Fruit fly (Drosophila melanogaster) whole organism, prepupa: ENCODE results near the gene CG14990.

ENCODE experiments used
- Blimp-1 ChIP-seq: fragments of 200-800 bp; sonication (Bioruptor generic); optimal IDR thresholded peaks from 3 replicates; lab custom pipeline; 2017; ENCODE audit warnings: missing biosample characterization, missing genetic modification characterization, mild to moderate bottlenecking, moderate library complexity, missing genetic modification reagents
- CG11294 ChIP-seq: fragments of 200-800 bp; sonication (Bioruptor generic); IDR thresholded peaks from 2 replicates; pipeline ENCODE4 v1.3.6; 2022; ENCODE audit warnings: missing biosample characterization, missing genetic modification characterization
- CG11902 ChIP-seq: fragments of 200-800 bp; sonication (Bioruptor generic); optimal IDR thresholded peaks from 3 replicates; lab custom pipeline; 2016; ENCODE audit warnings: missing biosample characterization, missing genetic modification characterization
- CG15336 ChIP-seq: fragments of 200-800 bp; sonication (Bioruptor generic); IDR thresholded peaks from 2 replicates; pipeline ENCODE4 v1.3.6; 2022; ENCODE audit warnings: missing biosample characterization, missing genetic modification characterization
- CG16779 ChIP-seq: fragments of 200-800 bp; sonication (Bioruptor generic); optimal IDR thresholded peaks from 3 replicates; lab custom pipeline; 2017; ENCODE audit warnings: missing biosample characterization, mild to moderate bottlenecking, missing genetic modification characterization
- CG31627 ChIP-seq: fragments of 200-800 bp; sonication (Bioruptor generic); optimal IDR thresholded peaks from 3 replicates; lab custom pipeline; 2016; ENCODE audit warnings: missing biosample characterization, missing genetic modification characterization
- CG32006 ChIP-seq: fragments of 200-800 bp; sonication (Bioruptor generic); optimal IDR thresholded peaks from 3 replicates; lab custom pipeline; 2017; ENCODE audit warnings: missing biosample characterization, mild to moderate bottlenecking, missing genetic modification characterization
- CG34406 ChIP-seq: fragments of 200-800 bp; sonication (Bioruptor generic); optimal IDR thresholded peaks from 3 replicates; lab custom pipeline; 2016; ENCODE audit warnings: missing biosample characterization, missing genetic modification characterization
- CG3919 ChIP-seq: fragments of 200-800 bp; sonication (Bioruptor generic); optimal IDR thresholded peaks from 3 replicates; lab custom pipeline; 2016; ENCODE audit warnings: missing biosample characterization, missing genetic modification characterization
- CG4318 ChIP-seq: fragments of 200-800 bp; sonication (Bioruptor generic); optimal IDR thresholded peaks from 3 replicates; lab custom pipeline; 2017; ENCODE audit warnings: missing biosample characterization, mild to moderate bottlenecking, missing genetic modification characterization
- CG6163 ChIP-seq: fragments of 200-800 bp; sonication (Bioruptor generic); IDR thresholded peaks from 3 replicates; pipeline ENCODE4 v1.3.6; 2022; ENCODE audit warnings: missing biosample characterization, missing genetic modification characterization
- CG6276 ChIP-seq: fragments of 200-800 bp; sonication (Bioruptor generic); optimal IDR thresholded peaks from 2 replicates; lab custom pipeline; 2017; ENCODE audit warnings: missing biosample characterization, mild to moderate bottlenecking, missing genetic modification characterization
- CG6792 ChIP-seq: fragments of 200-800 bp; sonication (Bioruptor generic); optimal IDR thresholded peaks from 3 replicates; lab custom pipeline; 2016; ENCODE audit warnings: missing biosample characterization, missing genetic modification characterization
- CG6854 ChIP-seq: fragments of 200-800 bp; sonication (Bioruptor generic); optimal IDR thresholded peaks from 2 replicates; lab custom pipeline; 2017; ENCODE audit warnings: missing biosample characterization, mild to moderate bottlenecking, missing genetic modification characterization
- CG7368 ChIP-seq: fragments of 200-800 bp; sonication (Bioruptor generic); optimal IDR thresholded peaks from 3 replicates; lab custom pipeline; 2016; ENCODE audit warnings: missing biosample characterization, missing genetic modification characterization
- CG8119 ChIP-seq: fragments of 200-800 bp; sonication (Bioruptor generic); IDR thresholded peaks from 3 replicates; pipeline ENCODE4 v1.3.6; 2022; ENCODE audit warnings: missing biosample characterization, missing genetic modification characterization
- CG8319 ChIP-seq: fragments of 200-800 bp; sonication (Bioruptor generic); optimal IDR thresholded peaks from 3 replicates; lab custom pipeline; 2016; ENCODE audit warnings: missing biosample characterization, missing genetic modification characterization
- CG8632 ChIP-seq: fragments of 200-800 bp; sonication (Bioruptor generic); optimal IDR thresholded peaks from 3 replicates; lab custom pipeline; 2016; ENCODE audit warnings: missing biosample characterization, missing genetic modification characterization
- CG9139 ChIP-seq: fragments of 200-800 bp; sonication (Bioruptor generic); optimal IDR thresholded peaks from 3 replicates; lab custom pipeline; 2017; ENCODE audit warnings: missing biosample characterization, mild to moderate bottlenecking, missing genetic modification characterization
- Eip75B ChIP-seq: fragments of 200-800 bp; sonication (Bioruptor generic); optimal IDR thresholded peaks from 3 replicates; lab custom pipeline; 2016; ENCODE audit warnings: missing biosample characterization, missing genetic modification characterization
- Eip78C ChIP-seq: fragments of 200-800 bp; sonication (Bioruptor generic); peaks from one replicate; lab custom pipeline; 2016; ENCODE audit warnings: missing biosample characterization, missing genetic modification characterization
- Eip93F ChIP-seq: fragments of 200-800 bp; sonication (Bioruptor generic); optimal IDR thresholded peaks from 2 replicates; lab custom pipeline; 2016; ENCODE audit warnings: missing biosample characterization, mild to moderate bottlenecking, missing genetic modification characterization
- Ets21C ChIP-seq: fragments of 200-800 bp; sonication (Bioruptor generic); optimal IDR thresholded peaks from 3 replicates; lab custom pipeline; 2016; ENCODE audit warnings: missing biosample characterization, missing genetic modification characterization
- Gug ChIP-seq: fragments of 200-800 bp; sonication (Bioruptor generic); IDR thresholded peaks from 2 replicates; pipeline ENCODE4 v1.3.6; 2022; ENCODE audit warnings: missing biosample characterization, missing genetic modification characterization
- Hr38 ChIP-seq: sonication (Bioruptor generic); optimal IDR thresholded peaks from 2 replicates; lab custom pipeline; 2016; ENCODE audit warnings: missing biosample characterization, missing genetic modification characterization
- Hr39 ChIP-seq: fragments of 200-800 bp; sonication (Bioruptor generic); optimal IDR thresholded peaks from 2 replicates; lab custom pipeline; 2016; ENCODE audit warnings: missing biosample characterization, missing genetic modification characterization
- Hr4 ChIP-seq: fragments of 200-800 bp; sonication (Bioruptor generic); optimal IDR thresholded peaks from 3 replicates; lab custom pipeline; 2016; ENCODE audit warnings: missing biosample characterization, missing genetic modification characterization
- Lpt ChIP-seq: fragments of 200-800 bp; sonication (Bioruptor generic); optimal IDR thresholded peaks from 3 replicates; lab custom pipeline; 2016; ENCODE audit warnings: missing biosample characterization, missing genetic modification characterization
- OdsH ChIP-seq: fragments of 200-800 bp; sonication (Bioruptor generic); optimal IDR thresholded peaks from 3 replicates; lab custom pipeline; 2016; ENCODE audit warnings: missing biosample characterization, missing genetic modification characterization
- Sox15 ChIP-seq: fragments of 200-800 bp; sonication (Bioruptor generic); optimal IDR thresholded peaks from 3 replicates; lab custom pipeline; 2016; ENCODE audit warnings: missing biosample characterization, missing genetic modification characterization
- achi ChIP-seq: fragments of 200-800 bp; sonication (Bioruptor generic); optimal IDR thresholded peaks from 3 replicates; lab custom pipeline; 2016; ENCODE audit warnings: missing biosample characterization, missing genetic modification characterization
- cyc ChIP-seq: fragments of 200-800 bp; sonication (Bioruptor generic); optimal IDR thresholded peaks from 3 replicates; lab custom pipeline; 2016; ENCODE audit warnings: missing biosample characterization, missing genetic modification characterization
- dac ChIP-seq: fragments of 200-800 bp; sonication (Bioruptor generic); optimal IDR thresholded peaks from 2 replicates; lab custom pipeline; 2017; ENCODE audit warnings: missing biosample characterization, mild to moderate bottlenecking, missing genetic modification characterization
- eg ChIP-seq: fragments of 200-800 bp; sonication (Bioruptor generic); IDR thresholded peaks from 3 replicates; pipeline ENCODE4 v1.3.6; 2022; ENCODE audit warnings: missing biosample characterization, missing genetic modification characterization
- esn ChIP-seq: fragments of 200-800 bp; sonication (Bioruptor generic); optimal IDR thresholded peaks from 2 replicates; lab custom pipeline; 2016; ENCODE audit warnings: missing biosample characterization, mild to moderate bottlenecking, missing genetic modification characterization, moderate library complexity
- fd59A ChIP-seq: fragments of 200-800 bp; sonication (Bioruptor generic); optimal IDR thresholded peaks from 2 replicates; lab custom pipeline; 2017; ENCODE audit warnings: missing biosample characterization, mild to moderate bottlenecking, missing genetic modification characterization, missing genetic modification reagents
- fd85E ChIP-seq: fragments of 200-800 bp; sonication (Bioruptor generic); optimal IDR thresholded peaks from 3 replicates; lab custom pipeline; 2016; ENCODE audit warnings: missing biosample characterization, missing genetic modification characterization
- net ChIP-seq: fragments of 200-800 bp; sonication (Bioruptor generic); optimal IDR thresholded peaks from 3 replicates; lab custom pipeline; 2016; ENCODE audit warnings: missing biosample characterization, missing genetic modification characterization
- salr ChIP-seq, 2 experiments: fragments of 200-800 bp; sonication (Bioruptor generic); optimal IDR thresholded peaks; 3 replicates each; lab custom pipeline; 2016 to 2018; ENCODE audit warnings: missing biosample characterization in 2 of 2, missing genetic modification characterization in 2 of 2, mild to moderate bottlenecking in 1 of 2
- spab ChIP-seq: fragments of 200-800 bp; sonication (Bioruptor generic); optimal IDR thresholded peaks from 2 replicates; lab custom pipeline; 2017; ENCODE audit warnings: missing biosample characterization, mild to moderate bottlenecking, missing genetic modification characterization, missing genetic modification reagents
- ss ChIP-seq, 2 experiments: fragments of 200-800 bp; sonication (Bioruptor generic); optimal IDR thresholded peaks; 2 replicates in 1 of 2; 3 replicates in 1 of 2; lab custom pipeline; 2017 to 2018; ENCODE audit warnings: mild to moderate bottlenecking in 2 of 2, missing biosample characterization in 2 of 2, missing genetic modification characterization in 2 of 2, moderate library complexity in 1 of 2
- svp ChIP-seq: fragments of 200-800 bp; sonication (Bioruptor generic); peaks from one replicate; lab custom pipeline; 2016; ENCODE audit warnings: missing biosample characterization, missing genetic modification characterization
- topi ChIP-seq: fragments of 200-800 bp; sonication (Bioruptor generic); optimal IDR thresholded peaks from 3 replicates; lab custom pipeline; 2016; ENCODE audit warnings: missing biosample characterization, missing genetic modification characterization
- vri ChIP-seq: fragments of 200-800 bp; sonication (Bioruptor generic); optimal IDR thresholded peaks from 3 replicates; lab custom pipeline; 2016; ENCODE audit warnings: missing biosample characterization, mild to moderate bottlenecking, missing genetic modification characterization

The CG14990 gene

DNA sequence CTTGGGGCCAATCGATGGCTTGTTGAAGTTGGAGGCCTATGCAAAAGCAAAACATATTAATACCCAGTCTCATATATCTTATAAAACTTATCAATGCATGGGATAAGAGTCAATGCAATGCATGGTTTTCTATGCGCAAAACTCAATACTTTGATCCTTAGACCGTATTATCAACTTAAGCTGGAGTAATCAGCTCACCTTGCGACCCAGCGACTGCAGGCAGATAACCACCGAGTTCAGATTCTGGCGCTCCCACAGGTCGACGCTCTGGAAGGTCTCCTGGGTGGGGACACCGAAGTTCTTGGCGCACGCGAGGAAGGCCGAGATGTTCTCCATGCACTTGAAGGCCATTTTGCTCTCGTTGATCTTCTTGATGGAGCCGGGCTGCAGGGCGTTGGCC lies 22.1 kb downstream of the CG14990 start:
- TF ChIP-seq CG7368 (GFP tag; lab: Kevin White, UChicago), result no peak
- peak; percentile 97 for TF ChIP-seq svp (GFP tag; lab: Kevin White, UChicago)

DNA sequence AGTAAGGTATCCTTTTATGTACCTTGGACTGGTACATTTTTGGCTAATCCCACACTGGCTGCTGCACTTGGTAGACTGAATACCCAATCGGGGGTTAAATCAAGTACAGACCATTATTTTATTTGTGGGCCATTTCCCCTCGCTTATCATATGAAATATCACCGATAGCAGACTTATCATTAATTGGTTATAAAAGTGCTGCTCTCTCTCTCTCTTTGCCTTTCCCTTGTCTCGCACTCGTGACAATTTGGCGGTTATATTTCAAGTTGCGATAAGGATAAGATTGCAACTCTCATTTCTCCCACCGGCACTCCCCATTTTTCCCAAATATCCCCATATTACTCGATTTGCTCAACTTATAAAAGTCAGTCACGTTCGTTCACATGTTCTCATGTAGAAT lies 22.7 kb downstream of the CG14990 start:
- TF ChIP-seq CG32006 (GFP tag; lab: Kevin White, UChicago), result no peak
- no peak for TF ChIP-seq CG6854 (GFP tag; lab: Kevin White, UChicago)
- TF ChIP-seq vri (GFP tag; lab: Kevin White, UChicago), result peak; percentile 25
- TF ChIP-seq net (GFP tag; lab: Kevin White, UChicago), result no peak
- TF ChIP-seq CG11902 (GFP tag; lab: Kevin White, UChicago), result no peak
- no peak for TF ChIP-seq Eip78C (GFP tag; lab: Kevin White, UChicago)
- no peak for TF ChIP-seq achi
- TF ChIP-seq esn (GFP tag; lab: Kevin White, UChicago), result no peak
- no peak for TF ChIP-seq Hr38 (GFP tag; lab: Kevin White, UChicago)
- TF ChIP-seq Eip93F (GFP tag; lab: Kevin White, UChicago), result peak; percentile 74
- TF ChIP-seq fd85E (GFP tag; lab: Kevin White, UChicago), result no peak
- no peak for TF ChIP-seq dac
- TF ChIP-seq Ets21C (GFP tag; lab: Kevin White, UChicago), result no peak
- no peak for TF ChIP-seq Sox15 (GFP tag; lab: Kevin White, UChicago)
- TF ChIP-seq svp (GFP tag; lab: Kevin White, UChicago), result peak; percentile 16

DNA sequence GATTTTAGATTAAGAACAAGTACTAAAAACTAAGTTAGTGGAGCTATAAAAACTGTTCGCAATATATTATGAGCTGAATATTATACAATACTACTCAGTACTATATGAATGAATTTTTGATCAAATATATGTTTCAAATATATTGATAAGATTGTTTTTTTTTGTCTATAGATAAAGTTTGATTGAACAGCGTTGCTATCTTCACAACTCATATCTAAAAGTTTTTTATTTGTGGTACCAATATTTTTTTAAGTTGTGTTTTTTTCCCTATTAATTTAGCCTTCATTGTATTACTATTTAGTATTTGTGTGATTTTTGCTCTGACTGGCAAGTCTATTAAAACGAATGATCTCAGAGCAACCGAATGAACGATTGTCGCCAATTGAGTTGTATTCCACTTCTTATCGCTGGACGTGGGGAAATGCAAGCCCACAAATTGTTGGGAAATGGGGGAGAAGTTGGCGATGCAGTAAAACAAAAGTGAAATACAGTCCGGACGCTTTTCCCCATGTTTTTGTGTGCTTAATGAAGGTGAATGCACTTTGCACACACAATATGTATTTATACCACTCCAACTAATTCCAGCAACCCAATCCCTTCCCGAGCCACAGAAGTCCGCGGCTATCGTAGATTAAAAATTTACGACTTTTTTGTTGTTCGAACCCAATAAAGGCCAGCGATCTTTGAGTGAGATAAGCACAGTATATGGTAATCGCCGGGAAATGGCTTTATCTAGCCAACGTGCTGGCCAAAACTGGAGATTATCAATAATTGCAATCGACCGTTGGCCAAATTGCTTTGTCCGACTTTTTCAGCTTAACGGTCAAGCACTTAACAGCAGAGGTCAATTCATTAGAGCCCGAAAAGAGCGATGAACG lies 23.7 kb downstream of the CG14990 start:
- TF ChIP-seq CG8119 (GFP tag; lab: Robert Waterston, UW) (0 out of 3 replicates have a peak, but pooled peaks have one; percentile 35), net (GFP tag; lab: Kevin White, UChicago) (peak; percentile 11), CG11902 (GFP tag; lab: Kevin White, UChicago) (no peak), CG8632 (GFP tag; lab: Kevin White, UChicago) (no peak), CG6163 (no peak), CG15336 (GFP tag; lab: Robert Waterston, UW) (peak; percentile 70), Hr4 (peak; percentile 18), CG9139 (no peak), Ets21C (GFP tag; lab: Kevin White, UChicago) (no peak), ss (GFP tag; optimal IDR thresholded peaks at IDR 0.05; lab: Kevin White, UChicago) (no peak), CG32006 (GFP tag; lab: Kevin White, UChicago) (peak; percentile 17), Eip93F (GFP tag; lab: Kevin White, UChicago) (peak; percentile 77), fd59A (no peak), CG7368 (GFP tag; lab: Kevin White, UChicago) (no peak), cyc (GFP tag; lab: Kevin White, UChicago) (no peak), salr (GFP tag; optimal IDR thresholded peaks at IDR 0.05; lab: Kevin White, UChicago) (no peak), CG16779 (tag; lab: Kevin White, UChicago) (no peak), Eip75B (GFP tag; lab: Kevin White, UChicago) (no peak), topi (GFP tag; lab: Kevin White, UChicago) (peak; percentile 10), CG4318 (GFP tag; lab: Kevin White, UChicago) (no peak), Blimp-1 (GFP tag; lab: Kevin White, UChicago) (no peak), svp (GFP tag; lab: Kevin White, UChicago) (peak; percentile 83), CG11294 (no peak), Lpt (GFP tag; lab: Kevin White, UChicago) (no peak), CG8319 (GFP tag; lab: Kevin White, UChicago) (no peak), Hr38 (GFP tag; lab: Kevin White, UChicago) (no peak), spab (GFP tag; lab: Kevin White, UChicago) (no peak), Gug (GFP tag; lab: Robert Waterston, UW) (0 out of 2 replicates have a peak, but pooled peaks have one; percentile 17), fd85E (GFP tag; lab: Kevin White, UChicago) (no peak), Eip78C (GFP tag; lab: Kevin White, UChicago) (peak; percentile 71), achi (peak; percentile 11), CG6276 (peak; percentile 26), vri (GFP tag; lab: Kevin White, UChicago) (peak; percentile 61), Hr39 (GFP tag; lab: Kevin White, UChicago) (no peak), CG6792 (GFP tag; lab: Kevin White, UChicago) (no peak), CG31627 (GFP tag; lab: Kevin White, UChicago) (no peak), OdsH (GFP tag; lab: Kevin White, UChicago) (peak; percentile 9), CG6854 (GFP tag; lab: Kevin White, UChicago) (no peak), eg (GFP tag; lab: Robert Waterston, UW) (peak; percentile 63), Sox15 (GFP tag; lab: Kevin White, UChicago) (no peak), CG3919 (GFP tag; lab: Kevin White, UChicago) (no peak), CG34406 (GFP tag; lab: Kevin White, UChicago) (no peak)
